Fruit fly (Drosophila melanogaster) whole organism, wandering third instar larva: Measurements from ENCODE around the gene CG6144.

Experiments
- Abd-B ChIP-seq: fragments of >200 bp; optimal IDR thresholded peaks from 2 replicates; lab custom pipeline; 2017; ENCODE audit warnings: missing biosample characterization, missing genetic modification characterization
- Hr78 ChIP-seq: fragments of >200 bp; optimal IDR thresholded peaks from 2 replicates; lab custom pipeline; 2017; ENCODE audit warnings: missing biosample characterization, missing genetic modification characterization
- Rel ChIP-seq, 2 experiments: fragments of 200-800 bp; sonication (Bioruptor generic) in 1 of 2; optimal IDR thresholded peaks; 2 replicates in 1 of 2; 3 replicates in 1 of 2; lab custom pipeline; 2016 to 2019; ENCODE audit warnings: mild to moderate bottlenecking in 2 of 2, missing biosample characterization in 2 of 2, missing genetic modification characterization in 2 of 2, moderate library complexity in 1 of 2
- Vsx2 ChIP-seq: fragments of 200-300, 225-300 bp; sonication (Bioruptor generic); optimal IDR thresholded peaks from 2 replicates; lab custom pipeline; 2018; ENCODE audit warnings: missing biosample characterization, missing genetic modification characterization; ENCODE audit not compliant: partially characterized antibody
- br ChIP-seq: fragments of 200-800 bp; sonication (Bioruptor generic); optimal IDR thresholded peaks from 2 replicates; lab custom pipeline; 2016; ENCODE audit warnings: missing biosample characterization, missing genetic modification characterization
- brk ChIP-seq: fragments of 200-800 bp; sonication (Bioruptor generic); optimal IDR thresholded peaks from 2 replicates; lab custom pipeline; 2016; ENCODE audit warnings: missing biosample characterization, mild to moderate bottlenecking, missing genetic modification characterization
- ey ChIP-seq: fragments of 200-800 bp; sonication (Bioruptor generic); optimal IDR thresholded peaks from 2 replicates; lab custom pipeline; 2016; ENCODE audit warnings: missing biosample characterization, missing genetic modification characterization
- fru ChIP-seq: fragments of 200-800 bp; sonication (Bioruptor generic); optimal IDR thresholded peaks from 3 replicates; lab custom pipeline; 2016; ENCODE audit warnings: missing biosample characterization, mild to moderate bottlenecking, missing genetic modification characterization
- jim ChIP-seq: fragments of 175-275, 200-325 bp; sonication (Bioruptor generic); optimal IDR thresholded peaks from 2 replicates; lab custom pipeline; 2016; ENCODE audit warnings: missing biosample characterization, mild to moderate bottlenecking, missing genetic modification characterization
- pan ChIP-seq: fragments of >200 bp; optimal IDR thresholded peaks from 2 replicates; lab custom pipeline; 2017
- psq ChIP-seq: fragments of 200-800 bp; sonication (Bioruptor generic); optimal IDR thresholded peaks from 3 replicates; lab custom pipeline; 2017; ENCODE audit warnings: missing biosample characterization, mild to moderate bottlenecking, missing genetic modification characterization, moderate library complexity
- usp ChIP-seq: fragments of >200 bp; optimal IDR thresholded peaks from 2 replicates; lab custom pipeline; 2017; ENCODE audit warnings: missing biosample characterization, missing genetic modification characterization

dm6 chr2L:10510843-10511242 is 22.3 kb downstream of the CG6144 start:
- TF ChIP-seq ey (GFP tag; lab: Kevin White, UChicago) (no peak), fru (GFP tag; lab: Kevin White, UChicago) (no peak), Abd-B (no peak), br (GFP tag; lab: Kevin White, UChicago) (no peak), Vsx2 (no peak), pan (lab: Kevin White, UChicago) (no peak), Hr78 (GFP tag; lab: Kevin White, UChicago) (no peak), jim (GFP tag; lab: Kevin White, UChicago) (no peak), Rel (GFP tag; optimal IDR thresholded peaks at IDR 0.05; lab: Kevin White, UChicago) (no peak), Rel (tag; optimal IDR thresholded peaks at IDR 0.05; lab: Kevin White, UChicago) (no peak), brk (GFP tag; lab: Kevin White, UChicago) (no peak), psq (no peak), usp (GFP tag; lab: Kevin White, UChicago) (no peak)
